Fruit fly (Drosophila melanogaster): ENCODE results near the gene Doa.

Doa gene

dm6 chr3R:28913890-28914750, 26.2 kb downstream of the Doa start:
- TF ChIP-seq CG1620 (GFP tag; optimal IDR thresholded peaks at IDR 0.05) (no peak), CG14711 (tag; optimal IDR thresholded peaks at IDR 0.05) (no peak)

dm6 chr3R:28922744-28923143, 34.9 kb downstream of the Doa start, which contains the start of gene CG11828:
Gene CG11828 (plus strand): TSS chr3R:28923044.
- no peak for TF ChIP-seq toe (GFP tag; optimal IDR thresholded peaks at IDR 0.05)
- no peak for TF ChIP-seq CG1620 (GFP tag; optimal IDR thresholded peaks at IDR 0.05)
- no peak for TF ChIP-seq Crg-1 (GFP tag; optimal IDR thresholded peaks at IDR 0.05)

- TF ChIP-seq CG11617 (GFP tag; optimal IDR thresholded peaks at IDR 0.05) (no peak), CG14711 (tag; optimal IDR thresholded peaks at IDR 0.05) (no peak), Mnt (GFP tag; optimal IDR thresholded peaks at IDR 0.05) (no peak), bab1 (GFP tag; optimal IDR thresholded peaks at IDR 0.05) (no peak)
These were observed 63.0 kb downstream of the Doa start for dm6 chr3R:28950859-28951351.

- TF ChIP-seq CG33017 (tag; optimal IDR thresholded peaks at IDR 0.05) (no peak), cic (GFP tag; optimal IDR thresholded peaks at IDR 0.05) (no peak), CG5204 (GFP tag; optimal IDR thresholded peaks at IDR 0.05) (no peak)
These were observed 70.8 kb downstream of the Doa start for dm6 chr3R:28958703-28959102.

dm6 chr3R:28959105-28959504, 71.2 kb downstream of the Doa start:
- TF ChIP-seq kay (GFP tag; ENCODE audit: borderline replicate concordance) (no peak), Crg-1 (GFP tag; optimal IDR thresholded peaks at IDR 0.05) (no peak), CG11617 (GFP tag; optimal IDR thresholded peaks at IDR 0.05) (no peak), cic (GFP tag; optimal IDR thresholded peaks at IDR 0.05) (no peak), toe (GFP tag; optimal IDR thresholded peaks at IDR 0.05) (no peak)

- no peak for TF ChIP-seq CG12768 (GFP tag; optimal IDR thresholded peaks at IDR 0.05)
- TF ChIP-seq CG1620 (GFP tag; optimal IDR thresholded peaks at IDR 0.05), result no peak
- no peak for TF ChIP-seq CG11617 (GFP tag; optimal IDR thresholded peaks at IDR 0.05)
- TF ChIP-seq bab1 (GFP tag; optimal IDR thresholded peaks at IDR 0.05), result no peak
- TF ChIP-seq Crg-1 (GFP tag; optimal IDR thresholded peaks at IDR 0.05), result no peak
- TF ChIP-seq pad (GFP tag; optimal IDR thresholded peaks at IDR 0.05), result no peak
- TF ChIP-seq kay (GFP tag; ENCODE audit: borderline replicate concordance), result no peak
- no peak for TF ChIP-seq Hr96 (GFP tag; optimal IDR thresholded peaks at IDR 0.05)
- no peak for TF ChIP-seq CG7045 (GFP tag; optimal IDR thresholded peaks at IDR 0.05)
- no peak for TF ChIP-seq tj (GFP tag; optimal IDR thresholded peaks at IDR 0.05)
- TF ChIP-seq cic (GFP tag; optimal IDR thresholded peaks at IDR 0.05), result no peak
These were observed 82.4 kb downstream of the Doa start, which contains the start of gene DIP-gamma for dm6 chr3R:28970266-28970665. Gene DIP-gamma (minus strand): TSS chr3R:28970372.
